Worm (Caenorhabditis elegans) whole organism, mixed stage, embryonic: Measurements from ENCODE around the gene T25F10.1.

ENCODE experiments used
- elt-1 ChIP-seq: sonication (generic microtip); optimal IDR thresholded peaks from 2 replicates; lab custom pipeline; 2017; ENCODE audit warnings: missing genetic modification characterization, mild to moderate bottlenecking, missing compliant biosample characterization, antibody characterized with exemption, moderate library complexity, borderline replicate concordance; ENCODE audit not compliant: insufficient read depth
- elt-3 ChIP-seq: fragments of 150-350 bp; optimal IDR thresholded peaks from 2 replicates; lab custom pipeline; 2014; ENCODE audit warnings: missing biosample characterization, missing genetic modification characterization
- ham-2 ChIP-seq: fragments of 200-800 bp; sonication (Bioruptor generic); optimal IDR thresholded peaks from 2 replicates; lab custom pipeline; 2018; ENCODE audit warnings: mild to moderate bottlenecking, missing genetic modification characterization, missing compliant biosample characterization
- lsy-2 ChIP-seq: fragments of 150-350 bp; optimal IDR thresholded peaks from 2 replicates; lab custom pipeline; 2014; ENCODE audit warnings: missing biosample characterization, missing genetic modification characterization
- unc-62 ChIP-seq: fragments of 150-350 bp; optimal IDR thresholded peaks from 2 replicates; lab custom pipeline; 2014; ENCODE audit warnings: missing biosample characterization, missing genetic modification reagents, missing genetic modification characterization

- TF ChIP-seq elt-1 (tag; lab: Kevin White, UChicago) (no peak), unc-62 (no peak), ham-2 (GFP tag; lab: Kevin White, UChicago) (no peak), elt-3 (tag; lab: Kevin White, UChicago) (no peak), lsy-2 (no peak)
Measured at ce11 chrV:6732995-6733394, 35.3 kb upstream of the T25F10.1 start, which contains the start of gene grl-8.
